Fruit fly (Drosophila melanogaster) whole organism: ENCODE data around the gene CG5245.

Experiments
- CG8478 ChIP-seq: fragments of >200 bp; optimal IDR thresholded peaks from 2 replicates; lab custom pipeline; 2018; ENCODE audit warnings: inconsistent platforms
- Dll ChIP-seq: fragments of >200 bp; optimal IDR thresholded peaks from 2 replicates; lab custom pipeline; 2017
- EcR ChIP-seq, 2 experiments: fragments of >200 bp; optimal IDR thresholded peaks; 2 replicates each; lab custom pipeline; 2017; ENCODE audit warnings: missing biosample characterization in 2 of 2, missing genetic modification characterization in 2 of 2, missing genetic modification reagents in 2 of 2
- pan ChIP-seq: fragments of >200 bp; optimal IDR thresholded peaks from 2 replicates; lab custom pipeline; 2017
- usp ChIP-seq: fragments of >200 bp; optimal IDR thresholded peaks from 2 replicates; lab custom pipeline; 2017; ENCODE audit warnings: missing biosample characterization, missing genetic modification characterization, mixed read lengths

DNA sequence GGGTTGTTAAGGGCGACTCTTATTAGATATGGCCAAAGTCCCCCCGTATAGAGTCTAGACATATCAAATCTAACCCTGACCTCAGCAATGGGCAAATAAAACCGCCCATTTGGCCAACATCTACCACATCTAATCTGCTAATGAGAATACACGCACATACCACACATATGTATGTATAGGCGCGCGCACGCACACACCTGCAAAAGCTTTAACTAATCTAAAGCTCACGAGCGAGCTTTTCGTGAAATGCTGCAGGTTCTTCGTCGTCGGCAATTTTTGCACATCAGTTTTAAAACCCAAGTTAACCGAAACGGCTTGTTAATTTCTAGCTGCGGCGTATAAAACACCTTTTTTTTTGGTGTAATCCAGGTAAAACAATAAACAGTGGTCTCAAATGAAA is 14.4 kb downstream of the CG5245 start:
- no peak for TF ChIP-seq pan
- no peak for TF ChIP-seq CG8478
- TF ChIP-seq EcR (GFP tag; optimal IDR thresholded peaks at IDR 0.05; lab: Kevin White, UChicago), result no peak
- TF ChIP-seq usp (GFP tag; lab: Kevin White, UChicago), result no peak
- no peak for TF ChIP-seq Dll (lab: Kevin White, UChicago)
